Fruit fly (Drosophila melanogaster) whole organism, embryonic: ENCODE data around the gene CG8563.

Experiments
- Adf1 ChIP-seq: fragments of 200-800 bp; sonication (Bioruptor generic); IDR thresholded peaks from 2 replicates; pipeline ENCODE4 v1.3.6; 2022; ENCODE audit warnings: missing biosample characterization, missing genetic modification characterization
- CG10565 ChIP-seq: fragments of 200-800 bp; sonication (Bioruptor generic); optimal IDR thresholded peaks from 3 replicates; lab custom pipeline; 2016; ENCODE audit warnings: missing biosample characterization, mild to moderate bottlenecking, missing genetic modification characterization
- CG10654 ChIP-seq: fragments of 200-800 bp; sonication (Bioruptor generic); optimal IDR thresholded peaks from 2 replicates; lab custom pipeline; 2016; ENCODE audit warnings: missing biosample characterization, missing genetic modification characterization
- CG12236 ChIP-seq: fragments of 200-800 bp; sonication (Bioruptor generic); optimal IDR thresholded peaks from 2 replicates; lab custom pipeline; 2016; ENCODE audit warnings: missing biosample characterization, missing genetic modification characterization
- CG13624 ChIP-seq: fragments of 200-800 bp; sonication (Bioruptor generic); optimal IDR thresholded peaks from 2 replicates; lab custom pipeline; 2016; ENCODE audit warnings: missing biosample characterization, missing genetic modification characterization
- CG13894 ChIP-seq: fragments of 200-800 bp; sonication (Bioruptor generic); optimal IDR thresholded peaks from 3 replicates; lab custom pipeline; 2018; ENCODE audit warnings: missing biosample characterization, mild to moderate bottlenecking, missing genetic modification characterization, moderate library complexity
- CG15269 ChIP-seq: fragments of 200-800 bp; sonication (Bioruptor generic); optimal IDR thresholded peaks from 2 replicates; lab custom pipeline; 2018; ENCODE audit warnings: missing biosample characterization, mild to moderate bottlenecking, missing genetic modification characterization, moderate library complexity
- CG18599 ChIP-seq: fragments of 200-800 bp; sonication (Bioruptor generic); optimal IDR thresholded peaks from 3 replicates; lab custom pipeline; 2017; ENCODE audit warnings: missing biosample characterization, missing genetic modification characterization, mild to moderate bottlenecking, moderate library complexity, missing genetic modification reagents
- CG30403 ChIP-seq: fragments of 200-800 bp; sonication (Bioruptor generic); optimal IDR thresholded peaks from 3 replicates; lab custom pipeline; 2016; ENCODE audit warnings: missing biosample characterization, missing genetic modification characterization
- CG31365 ChIP-seq: fragments of 200-800 bp; sonication (Bioruptor generic); optimal IDR thresholded peaks from 2 replicates; lab custom pipeline; 2018; ENCODE audit warnings: missing biosample characterization, mild to moderate bottlenecking, missing genetic modification characterization
- CG32532 ChIP-seq: fragments of 200-800 bp; sonication (Bioruptor generic); IDR thresholded peaks from 2 replicates; pipeline ENCODE4 v1.3.6; 2022; ENCODE audit warnings: missing biosample characterization, missing genetic modification characterization
- CG34422 ChIP-seq: fragments of 200-800 bp; sonication (Bioruptor generic); IDR thresholded peaks from 3 replicates; pipeline ENCODE4 v1.3.6; 2022; ENCODE audit warnings: missing biosample characterization, missing genetic modification characterization
- CG3847 ChIP-seq: fragments of 200-800 bp; sonication (Bioruptor generic); IDR thresholded peaks from 2 replicates; pipeline ENCODE4 v1.3.6; 2022; ENCODE audit warnings: missing biosample characterization, missing genetic modification characterization
- CG4328 ChIP-seq: fragments of 200-800 bp; sonication (Bioruptor generic); optimal IDR thresholded peaks from 3 replicates; lab custom pipeline; 2017; ENCODE audit warnings: missing biosample characterization, missing genetic modification reagents, missing genetic modification characterization
- CG4854 ChIP-seq: fragments of 200-800 bp; sonication (Bioruptor generic); optimal IDR thresholded peaks from 2 replicates; lab custom pipeline; 2016; ENCODE audit warnings: missing biosample characterization, missing genetic modification characterization, inconsistent platforms
- CG5953 ChIP-seq: fragments of 200-800 bp; sonication (Bioruptor generic); IDR thresholded peaks from 2 replicates; pipeline ENCODE4 v1.3.6; 2022; ENCODE audit warnings: missing biosample characterization, missing genetic modification characterization
- CG7786 ChIP-seq: fragments of 200-800 bp; sonication (Bioruptor generic); optimal IDR thresholded peaks from 2 replicates; lab custom pipeline; 2016; ENCODE audit warnings: missing biosample characterization, missing genetic modification characterization
- CG7987 ChIP-seq: fragments of 200-800 bp; sonication (Bioruptor generic); optimal IDR thresholded peaks from 2 replicates; lab custom pipeline; 2018; ENCODE audit warnings: missing biosample characterization, mild to moderate bottlenecking, missing genetic modification characterization, moderate library complexity
- CG8388 ChIP-seq: fragments of 200-800 bp; sonication (Bioruptor generic); optimal IDR thresholded peaks from 2 replicates; lab custom pipeline; 2019; ENCODE audit warnings: missing biosample characterization, mild to moderate bottlenecking, missing genetic modification characterization, moderate library complexity
- CG8765 ChIP-seq: fragments of 200-800 bp; sonication (Bioruptor generic); IDR thresholded peaks from 2 replicates; pipeline ENCODE4 v1.3.6; 2022; ENCODE audit warnings: missing biosample characterization, missing genetic modification characterization
- CG9797 ChIP-seq: fragments of 200-800 bp; sonication (Bioruptor generic); optimal IDR thresholded peaks from 3 replicates; lab custom pipeline; 2018; ENCODE audit warnings: missing biosample characterization, mild to moderate bottlenecking, missing genetic modification characterization
- CG9817 ChIP-seq: fragments of 200-800 bp; sonication (Bioruptor generic); optimal IDR thresholded peaks from 2 replicates; lab custom pipeline; 2018; ENCODE audit warnings: missing biosample characterization, mild to moderate bottlenecking, missing genetic modification characterization, moderate library complexity
- CG9876 ChIP-seq: fragments of 200-800 bp; sonication (Bioruptor generic); optimal IDR thresholded peaks from 2 replicates; lab custom pipeline; 2016; ENCODE audit warnings: missing biosample characterization, missing genetic modification characterization
- Dek ChIP-seq: fragments of 200-800 bp; sonication (Bioruptor generic); optimal IDR thresholded peaks from 3 replicates; lab custom pipeline; 2019; ENCODE audit warnings: missing biosample characterization, mild to moderate bottlenecking, missing genetic modification characterization, moderate library complexity
- Dll ChIP-seq: fragments of 200-800 bp; sonication (Bioruptor generic); IDR thresholded peaks from 4 replicates; pipeline ENCODE4 v1.3.6; 2022; ENCODE audit warnings: missing biosample characterization, missing genetic modification characterization; ENCODE audit not compliant: partially characterized antibody
- Hr39 ChIP-seq: fragments of >200 bp; optimal IDR thresholded peaks from 2 replicates; lab custom pipeline; 2017
- Max ChIP-seq: fragments of 200-800 bp; sonication (Bioruptor generic); optimal IDR thresholded peaks from 2 replicates; lab custom pipeline; 2016; ENCODE audit warnings: missing biosample characterization, mild to moderate bottlenecking, missing genetic modification characterization
- Myb ChIP-seq: fragments of 200-800 bp; sonication (Bioruptor generic); optimal IDR thresholded peaks from 2 replicates; lab custom pipeline; 2016; ENCODE audit warnings: missing biosample characterization, missing genetic modification characterization
- Oaz ChIP-seq: fragments of 200-800 bp; sonication (Bioruptor generic); IDR thresholded peaks from 2 replicates; pipeline ENCODE4 v1.3.6; 2022; ENCODE audit warnings: missing biosample characterization, missing genetic modification characterization
- Optix ChIP-seq: fragments of 200-800 bp; sonication (Bioruptor generic); IDR thresholded peaks from 3 replicates; pipeline ENCODE4 v1.3.6; 2022; ENCODE audit warnings: missing biosample characterization, missing genetic modification characterization
- Rfx ChIP-seq: fragments of 200-800 bp; sonication (Bioruptor generic); IDR thresholded peaks from 2 replicates; pipeline ENCODE4 v1.3.6; 2022; ENCODE audit warnings: missing biosample characterization, missing genetic modification characterization
- Rx ChIP-seq: fragments of 200-800 bp; sonication (Bioruptor generic); IDR thresholded peaks from 2 replicates; pipeline ENCODE4 v1.3.6; 2022; ENCODE audit warnings: missing biosample characterization, missing genetic modification characterization
- Side ChIP-seq: fragments of 200-800 bp; sonication (Bioruptor generic); optimal IDR thresholded peaks from 2 replicates; lab custom pipeline; 2016; ENCODE audit warnings: missing biosample characterization, missing genetic modification characterization
- Spps ChIP-seq: fragments of 200-800 bp; sonication (Bioruptor generic); optimal IDR thresholded peaks from 2 replicates; lab custom pipeline; 2018; ENCODE audit warnings: missing biosample characterization, mild to moderate bottlenecking, missing genetic modification characterization
- Xrp1 ChIP-seq: fragments of 200-800 bp; sonication (Bioruptor generic); IDR thresholded peaks from 2 replicates; pipeline ENCODE4 v1.3.6; 2022; ENCODE audit warnings: missing biosample characterization, missing genetic modification characterization
- bbx ChIP-seq: fragments of 200-800 bp; sonication (Bioruptor generic); IDR thresholded peaks from 2 replicates; pipeline ENCODE4 v1.3.6; 2022; ENCODE audit warnings: missing biosample characterization, missing genetic modification characterization; ENCODE audit not compliant: partially characterized antibody
- br ChIP-seq: fragments of >200 bp; optimal IDR thresholded peaks from 2 replicates; lab custom pipeline; 2017
- cg ChIP-seq: fragments of 200-800 bp; sonication (Bioruptor generic); optimal IDR thresholded peaks from 3 replicates; lab custom pipeline; 2019; ENCODE audit warnings: missing biosample characterization, mild to moderate bottlenecking, missing genetic modification characterization, moderate library complexity
- dati ChIP-seq: fragments of 200-800 bp; sonication (Bioruptor generic); IDR thresholded peaks from 2 replicates; pipeline ENCODE4 v1.3.6; 2022; ENCODE audit warnings: missing biosample characterization, missing genetic modification characterization
- dmrt99B ChIP-seq: fragments of 200-800 bp; sonication (Bioruptor generic); optimal IDR thresholded peaks from 2 replicates; lab custom pipeline; 2018; ENCODE audit warnings: missing biosample characterization, mild to moderate bottlenecking, missing genetic modification characterization, moderate library complexity
- ems ChIP-seq: fragments of 200-800 bp; sonication (Bioruptor generic); optimal IDR thresholded peaks from 3 replicates; lab custom pipeline; 2016; ENCODE audit warnings: missing biosample characterization, missing genetic modification characterization
- gsb-n ChIP-seq: fragments of 200-800 bp; sonication (Bioruptor generic); optimal IDR thresholded peaks from 3 replicates; lab custom pipeline; 2018; ENCODE audit warnings: missing biosample characterization, mild to moderate bottlenecking, missing genetic modification characterization
- hb ChIP-seq: fragments of 200-800 bp; sonication (Bioruptor generic); IDR thresholded peaks from 3 replicates; pipeline ENCODE4 v1.3.6; 2022; ENCODE audit warnings: missing biosample characterization, missing genetic modification characterization; ENCODE audit not compliant: partially characterized antibody
- hbn ChIP-seq: fragments of 200-800 bp; sonication (Bioruptor generic); IDR thresholded peaks from 2 replicates; pipeline ENCODE4 v1.3.6; 2022; ENCODE audit warnings: missing biosample characterization, missing genetic modification characterization; ENCODE audit not compliant: partially characterized antibody
- lab ChIP-seq: fragments of 200-800 bp; sonication (Bioruptor generic); optimal IDR thresholded peaks from 3 replicates; lab custom pipeline; 2017; ENCODE audit warnings: missing biosample characterization, missing genetic modification characterization, mild to moderate bottlenecking, moderate library complexity, missing genetic modification reagents
- pnt ChIP-seq: fragments of 200-800 bp; sonication (Bioruptor generic); optimal IDR thresholded peaks from 3 replicates; lab custom pipeline; 2016; ENCODE audit warnings: missing biosample characterization, missing genetic modification characterization
- sc ChIP-seq, 3 experiments: fragments of >200 bp in 2 of 3; fragments of 200-800 bp in 1 of 3; sonication (Bioruptor generic) in 1 of 3; optimal IDR thresholded peaks; 2 replicates in 2 of 3; 3 replicates in 1 of 3; lab custom pipeline; 2017; ENCODE audit warnings: mild to moderate bottlenecking in 1 of 3, missing biosample characterization in 1 of 3, missing genetic modification characterization in 1 of 3, missing genetic modification reagents in 1 of 3
- sna ChIP-seq: fragments of 200-800 bp; sonication (Bioruptor generic); IDR thresholded peaks from 2 replicates; pipeline ENCODE4 v1.3.6; 2022; ENCODE audit warnings: missing biosample characterization, missing genetic modification characterization; ENCODE audit not compliant: partially characterized antibody
- so ChIP-seq: fragments of 200-800 bp; sonication (Bioruptor generic); IDR thresholded peaks from 3 replicates; pipeline ENCODE4 v1.3.6; 2022; ENCODE audit warnings: missing biosample characterization, missing genetic modification characterization
- tup ChIP-seq: fragments of 200-800 bp; sonication (Bioruptor generic); optimal IDR thresholded peaks from 2 replicates; lab custom pipeline; 2016; ENCODE audit warnings: missing biosample characterization, mild to moderate bottlenecking, missing genetic modification characterization, moderate library complexity
- zen ChIP-seq: fragments of 200-800 bp; sonication (Bioruptor generic); optimal IDR thresholded peaks from 3 replicates; lab custom pipeline; 2018; ENCODE audit warnings: missing biosample characterization, mild to moderate bottlenecking, missing genetic modification characterization, moderate library complexity

CG8563 gene

dm6 chr3L:7361095-7361522, 29.4 kb upstream of the CG8563 start (continued):
- TF ChIP-seq CG10654 (GFP tag; lab: Kevin White, UChicago) (no peak), dmrt99B (tag; lab: Kevin White, UChicago) (peak; percentile 32), CG30403 (GFP tag; lab: Kevin White, UChicago) (peak; percentile 13), CG32532 (no peak), Xrp1 (0 out of 2 replicates have a peak, but pooled peaks have one; percentile 28), CG3847 (GFP tag; lab: Robert Waterston, UW) (no peak), Rfx (GFP tag; lab: Robert Waterston, UW) (0 out of 2 replicates have a peak, but pooled peaks have one; percentile 25), Spps (tag; lab: Kevin White, UChicago) (no peak), CG4854 (GFP tag; lab: Kevin White, UChicago) (no peak), CG8388 (GFP tag; lab: Kevin White, UChicago) (no peak), CG4328 (no peak), CG7987 (peak; percentile 4), CG13894 (no peak), CG10565 (GFP tag; lab: Kevin White, UChicago) (no peak), CG31365 (tag; lab: Kevin White, UChicago) (no peak), Dll (GFP tag; lab: Robert Waterston, UW) (no peak), CG5953 (GFP tag; lab: Robert Waterston, UW) (no peak), CG7786 (GFP tag; lab: Kevin White, UChicago) (no peak), pnt (GFP tag; lab: Kevin White, UChicago) (no peak), Adf1 (GFP tag; lab: Robert Waterston, UW) (no peak), CG34422 (GFP tag; lab: Robert Waterston, UW) (no peak), bbx (GFP tag; lab: Robert Waterston, UW) (peak; percentile 16; the same call in 1 of the 2 replicates), CG9817 (tag; lab: Kevin White, UChicago) (no peak), Max (GFP tag; lab: Kevin White, UChicago) (no peak), CG15269 (tag; lab: Kevin White, UChicago) (peak; percentile 8), Dek (tag; lab: Kevin White, UChicago) (no peak), CG8765 (GFP tag; lab: Robert Waterston, UW) (no peak), Side (no peak), so (GFP tag; lab: Robert Waterston, UW) (no peak), hb (GFP tag; lab: Robert Waterston, UW) (no peak), tup (GFP tag; lab: Kevin White, UChicago) (no peak), zen (tag; lab: Kevin White, UChicago) (no peak), Rx (GFP tag; lab: Robert Waterston, UW) (no peak), sc (optimal IDR thresholded peaks at IDR 0.05; lab: Kevin White, UChicago) (no peak), sc (GFP tag; optimal IDR thresholded peaks at IDR 0.05; lab: Kevin White, UChicago) (no peak), hbn (GFP tag; lab: Robert Waterston, UW) (no peak), Myb (GFP tag; lab: Kevin White, UChicago) (no peak), cg (GFP tag; lab: Kevin White, UChicago) (peak; percentile 86), sna (GFP tag; lab: Robert Waterston, UW) (no peak), dati (GFP tag; lab: Robert Waterston, UW) (no peak), CG12236 (GFP tag; lab: Kevin White, UChicago) (no peak), Optix (GFP tag; lab: Robert Waterston, UW) (no peak), lab (peak; percentile 77), br (lab: Kevin White, UChicago) (no peak), CG13624 (GFP tag; lab: Kevin White, UChicago) (no peak), ems (no peak), CG18599 (GFP tag; lab: Kevin White, UChicago) (no peak), CG9797 (no peak), Hr39 (lab: Kevin White, UChicago) (no peak), gsb-n (tag; lab: Kevin White, UChicago) (peak; percentile 30), CG9876 (no peak), Oaz (no peak)
